Fruit fly (Drosophila melanogaster) whole organism, prepupa: Measurements from ENCODE around the gene T48.

Experiments used
- CG10631 ChIP-seq: fragments of 200-800 bp; sonication (Bioruptor generic); optimal IDR thresholded peaks from 2 replicates; lab custom pipeline; 2016; ENCODE audit warnings: missing biosample characterization, missing genetic modification characterization
- CG10669 ChIP-seq: fragments of 200-800 bp; sonication (Bioruptor generic); optimal IDR thresholded peaks from 3 replicates; lab custom pipeline; 2018; ENCODE audit warnings: missing biosample characterization, mild to moderate bottlenecking, missing genetic modification characterization, moderate library complexity
- CG11762 ChIP-seq: fragments of 200-800 bp; sonication (Bioruptor generic); optimal IDR thresholded peaks from 3 replicates; lab custom pipeline; 2016; ENCODE audit warnings: missing biosample characterization, missing genetic modification characterization; ENCODE audit not compliant: insufficient read depth
- CG15336 ChIP-seq: fragments of 200-800 bp; sonication (Bioruptor generic); IDR thresholded peaks from 2 replicates; pipeline ENCODE4 v1.3.6; 2022; ENCODE audit warnings: missing biosample characterization, missing genetic modification characterization
- CG16779 ChIP-seq: fragments of 200-800 bp; sonication (Bioruptor generic); optimal IDR thresholded peaks from 3 replicates; lab custom pipeline; 2017; ENCODE audit warnings: missing biosample characterization, mild to moderate bottlenecking, missing genetic modification characterization
- CG34406 ChIP-seq: fragments of 200-800 bp; sonication (Bioruptor generic); optimal IDR thresholded peaks from 3 replicates; lab custom pipeline; 2016; ENCODE audit warnings: missing biosample characterization, missing genetic modification characterization
- CG4318 ChIP-seq: fragments of 200-800 bp; sonication (Bioruptor generic); optimal IDR thresholded peaks from 3 replicates; lab custom pipeline; 2017; ENCODE audit warnings: missing biosample characterization, mild to moderate bottlenecking, missing genetic modification characterization
- CG6276 ChIP-seq: fragments of 200-800 bp; sonication (Bioruptor generic); optimal IDR thresholded peaks from 2 replicates; lab custom pipeline; 2017; ENCODE audit warnings: missing biosample characterization, mild to moderate bottlenecking, missing genetic modification characterization
- CG6808 ChIP-seq: fragments of 200-800 bp; sonication (Bioruptor generic); optimal IDR thresholded peaks from 3 replicates; lab custom pipeline; 2017; ENCODE audit warnings: missing biosample characterization, missing genetic modification characterization, mild to moderate bottlenecking, moderate library complexity, missing genetic modification reagents
- CG6854 ChIP-seq: fragments of 200-800 bp; sonication (Bioruptor generic); optimal IDR thresholded peaks from 2 replicates; lab custom pipeline; 2017; ENCODE audit warnings: missing biosample characterization, mild to moderate bottlenecking, missing genetic modification characterization
- CG7368 ChIP-seq: fragments of 200-800 bp; sonication (Bioruptor generic); optimal IDR thresholded peaks from 3 replicates; lab custom pipeline; 2016; ENCODE audit warnings: missing biosample characterization, missing genetic modification characterization
- CG8632 ChIP-seq: fragments of 200-800 bp; sonication (Bioruptor generic); optimal IDR thresholded peaks from 3 replicates; lab custom pipeline; 2016; ENCODE audit warnings: missing biosample characterization, missing genetic modification characterization
- CG9139 ChIP-seq: fragments of 200-800 bp; sonication (Bioruptor generic); optimal IDR thresholded peaks from 3 replicates; lab custom pipeline; 2017; ENCODE audit warnings: missing biosample characterization, mild to moderate bottlenecking, missing genetic modification characterization
- Eip78C ChIP-seq: fragments of 200-800 bp; sonication (Bioruptor generic); peaks from one replicate; lab custom pipeline; 2016; ENCODE audit warnings: missing biosample characterization, missing genetic modification characterization
- Eip93F ChIP-seq: fragments of 200-800 bp; sonication (Bioruptor generic); optimal IDR thresholded peaks from 2 replicates; lab custom pipeline; 2016; ENCODE audit warnings: missing biosample characterization, mild to moderate bottlenecking, missing genetic modification characterization
- Gug ChIP-seq: fragments of 200-800 bp; sonication (Bioruptor generic); IDR thresholded peaks from 2 replicates; pipeline ENCODE4 v1.3.6; 2022; ENCODE audit warnings: missing biosample characterization, missing genetic modification characterization
- Hr4 ChIP-seq: fragments of 200-800 bp; sonication (Bioruptor generic); optimal IDR thresholded peaks from 3 replicates; lab custom pipeline; 2016; ENCODE audit warnings: missing biosample characterization, missing genetic modification characterization
- Smox ChIP-seq: fragments of 200-800 bp; sonication (Bioruptor generic); optimal IDR thresholded peaks from 3 replicates; lab custom pipeline; 2016; ENCODE audit warnings: missing biosample characterization, missing genetic modification characterization
- Sox102F ChIP-seq: fragments of 200-800 bp; sonication (Bioruptor generic); optimal IDR thresholded peaks from 2 replicates; lab custom pipeline; 2016; ENCODE audit warnings: missing biosample characterization, mild to moderate bottlenecking, missing genetic modification characterization
- Sox14 ChIP-seq: fragments of 200-800 bp; sonication (Bioruptor generic); optimal IDR thresholded peaks from 3 replicates; lab custom pipeline; 2016; ENCODE audit warnings: missing biosample characterization, missing genetic modification characterization
- Sox15 ChIP-seq: fragments of 200-800 bp; sonication (Bioruptor generic); optimal IDR thresholded peaks from 3 replicates; lab custom pipeline; 2016; ENCODE audit warnings: missing biosample characterization, missing genetic modification characterization
- acj6 ChIP-seq: fragments of 200-800 bp; sonication (Bioruptor generic); optimal IDR thresholded peaks from 3 replicates; lab custom pipeline; 2016; ENCODE audit warnings: missing biosample characterization, missing genetic modification characterization
- dac ChIP-seq: fragments of 200-800 bp; sonication (Bioruptor generic); optimal IDR thresholded peaks from 2 replicates; lab custom pipeline; 2017; ENCODE audit warnings: missing biosample characterization, mild to moderate bottlenecking, missing genetic modification characterization
- dsx ChIP-seq: fragments of 200-800 bp; optimal IDR thresholded peaks from 3 replicates; lab custom pipeline; 2019; ENCODE audit warnings: missing biosample characterization, mild to moderate bottlenecking, missing genetic modification characterization, moderate library complexity; ENCODE audit not compliant: poor library complexity, severe bottlenecking
- esn ChIP-seq: fragments of 200-800 bp; sonication (Bioruptor generic); optimal IDR thresholded peaks from 2 replicates; lab custom pipeline; 2016; ENCODE audit warnings: missing biosample characterization, mild to moderate bottlenecking, missing genetic modification characterization, moderate library complexity
- fkh ChIP-seq: fragments of 200-800 bp; sonication (Bioruptor generic); optimal IDR thresholded peaks from 3 replicates; lab custom pipeline; 2017; ENCODE audit warnings: missing biosample characterization, mild to moderate bottlenecking, missing genetic modification characterization, moderate library complexity
- lz ChIP-seq: fragments of 200-800 bp; sonication (Bioruptor generic); optimal IDR thresholded peaks from 3 replicates; lab custom pipeline; 2016; ENCODE audit warnings: missing biosample characterization, missing genetic modification characterization
- net ChIP-seq: fragments of 200-800 bp; sonication (Bioruptor generic); optimal IDR thresholded peaks from 3 replicates; lab custom pipeline; 2016; ENCODE audit warnings: missing biosample characterization, missing genetic modification characterization
- pdm3 ChIP-seq: fragments of 200-800 bp; sonication (Bioruptor generic); optimal IDR thresholded peaks from 3 replicates; lab custom pipeline; 2016; ENCODE audit warnings: missing biosample characterization, missing genetic modification characterization
- spab ChIP-seq: fragments of 200-800 bp; sonication (Bioruptor generic); optimal IDR thresholded peaks from 2 replicates; lab custom pipeline; 2017; ENCODE audit warnings: missing biosample characterization, mild to moderate bottlenecking, missing genetic modification characterization, missing genetic modification reagents
- ss ChIP-seq, 2 experiments: fragments of 200-800 bp; sonication (Bioruptor generic); optimal IDR thresholded peaks; 2 replicates in 1 of 2; 3 replicates in 1 of 2; lab custom pipeline; 2017 to 2018; ENCODE audit warnings: mild to moderate bottlenecking in 2 of 2, missing biosample characterization in 2 of 2, missing genetic modification characterization in 2 of 2, moderate library complexity in 1 of 2
- svp ChIP-seq: fragments of 200-800 bp; sonication (Bioruptor generic); peaks from one replicate; lab custom pipeline; 2016; ENCODE audit warnings: missing biosample characterization, missing genetic modification characterization
- topi ChIP-seq: fragments of 200-800 bp; sonication (Bioruptor generic); optimal IDR thresholded peaks from 3 replicates; lab custom pipeline; 2016; ENCODE audit warnings: missing biosample characterization, missing genetic modification characterization
- vri ChIP-seq: fragments of 200-800 bp; sonication (Bioruptor generic); optimal IDR thresholded peaks from 3 replicates; lab custom pipeline; 2016; ENCODE audit warnings: missing biosample characterization, mild to moderate bottlenecking, missing genetic modification characterization

Gene T48

dm6 chr3R:26937423-26937822 is 55.9 kb downstream of the T48 start (continued):
- TF ChIP-seq Sox102F (GFP tag; lab: Kevin White, UChicago): no peak
- TF ChIP-seq esn (GFP tag; lab: Kevin White, UChicago): peak; percentile 40
- TF ChIP-seq vri: no peak
- no peak for TF ChIP-seq Smox
- TF ChIP-seq CG10669 (GFP tag; lab: Kevin White, UChicago): peak; percentile 41
- TF ChIP-seq pdm3 (GFP tag; lab: Kevin White, UChicago): peak; percentile 51
- no peak for TF ChIP-seq dsx (GFP tag; lab: Kevin White, UChicago)

- TF ChIP-seq esn (GFP tag; lab: Kevin White, UChicago) (peak; percentile 3), Sox14 (GFP tag; lab: Kevin White, UChicago) (peak; percentile 3), Gug (GFP tag; lab: Robert Waterston, UW) (no peak), ss (GFP tag; optimal IDR thresholded peaks at IDR 0.05; lab: Kevin White, UChicago) (no peak), Sox15 (GFP tag; lab: Kevin White, UChicago) (no peak), CG6276 (GFP tag; lab: Kevin White, UChicago) (no peak), CG10631 (GFP tag; lab: Kevin White, UChicago) (no peak), Hr4 (GFP tag; lab: Kevin White, UChicago) (no peak), acj6 (GFP tag; lab: Kevin White, UChicago) (no peak), CG7368 (GFP tag; lab: Kevin White, UChicago) (no peak), topi (GFP tag; lab: Kevin White, UChicago) (peak; percentile 4), CG34406 (GFP tag; lab: Kevin White, UChicago) (no peak), svp (GFP tag; lab: Kevin White, UChicago) (no peak), net (no peak), dac (GFP tag; lab: Kevin White, UChicago) (no peak), Eip78C (GFP tag; lab: Kevin White, UChicago) (peak; percentile 70), CG8632 (GFP tag; lab: Kevin White, UChicago) (no peak), fkh (GFP tag; lab: Kevin White, UChicago) (peak; percentile 96)
These were observed 63.7 kb downstream of the T48 start, which contains the start of gene CG14252 for dm6 chr3R:26945233-26945632. CG14252 (plus strand) TSS chr3R:26945534.

dm6 chr3R:26947296-26947880 is 65.9 kb downstream of the T48 start, which contains the start of gene Spag1:
Spag1 (plus strand) TSS chr3R:26947830.
- TF ChIP-seq CG4318 (GFP tag; lab: Kevin White, UChicago) (no peak), CG10669 (GFP tag; lab: Kevin White, UChicago) (peak; percentile 33), CG6276 (GFP tag; lab: Kevin White, UChicago) (peak; percentile 72), CG16779 (tag; lab: Kevin White, UChicago) (peak; percentile 53), CG10631 (GFP tag; lab: Kevin White, UChicago) (no peak), CG9139 (GFP tag; lab: Kevin White, UChicago) (peak; percentile 76), topi (GFP tag; lab: Kevin White, UChicago) (peak; percentile 27), vri (no peak), lz (no peak), CG15336 (GFP tag; lab: Robert Waterston, UW) (peak; percentile 52; the same call in 1 of the 2 replicates), ss (GFP tag; optimal IDR thresholded peaks at IDR 0.05; lab: Kevin White, UChicago) (peak; percentile 71 to 80), spab (GFP tag; lab: Kevin White, UChicago) (peak; percentile 0), Sox14 (GFP tag; lab: Kevin White, UChicago) (peak; percentile 2), Eip93F (GFP tag; lab: Kevin White, UChicago) (peak; percentile 70), CG6808 (GFP tag; lab: Kevin White, UChicago) (peak; percentile 71), Smox (no peak), CG6854 (GFP tag; lab: Kevin White, UChicago) (peak; percentile 86), CG11762 (no peak), esn (GFP tag; lab: Kevin White, UChicago) (peak; percentile 48), Eip78C (GFP tag; lab: Kevin White, UChicago) (peak; percentile 86), CG8632 (GFP tag; lab: Kevin White, UChicago) (no peak)
